Fruit fly (Drosophila melanogaster) whole organism, prepupa: ENCODE measurements around the gene tos.

Experiments
- Blimp-1 ChIP-seq: fragments of 200-800 bp; sonication (Bioruptor generic); optimal IDR thresholded peaks from 3 replicates; lab custom pipeline; 2017; ENCODE audit warnings: missing biosample characterization, missing genetic modification characterization, mild to moderate bottlenecking, moderate library complexity, missing genetic modification reagents
- CG10631 ChIP-seq: fragments of 200-800 bp; sonication (Bioruptor generic); optimal IDR thresholded peaks from 2 replicates; lab custom pipeline; 2016; ENCODE audit warnings: missing biosample characterization, missing genetic modification characterization
- CG10669 ChIP-seq: fragments of 200-800 bp; sonication (Bioruptor generic); optimal IDR thresholded peaks from 3 replicates; lab custom pipeline; 2018; ENCODE audit warnings: missing biosample characterization, mild to moderate bottlenecking, missing genetic modification characterization, moderate library complexity
- CG11294 ChIP-seq: fragments of 200-800 bp; sonication (Bioruptor generic); IDR thresholded peaks from 2 replicates; pipeline ENCODE4 v1.3.6; 2022; ENCODE audit warnings: missing biosample characterization, missing genetic modification characterization
- CG11762 ChIP-seq: fragments of 200-800 bp; sonication (Bioruptor generic); optimal IDR thresholded peaks from 3 replicates; lab custom pipeline; 2016; ENCODE audit warnings: missing biosample characterization, missing genetic modification characterization; ENCODE audit not compliant: insufficient read depth
- CG15336 ChIP-seq: fragments of 200-800 bp; sonication (Bioruptor generic); IDR thresholded peaks from 2 replicates; pipeline ENCODE4 v1.3.6; 2022; ENCODE audit warnings: missing biosample characterization, missing genetic modification characterization
- CG1621 ChIP-seq: fragments of 200-800 bp; sonication (Bioruptor generic); optimal IDR thresholded peaks from 3 replicates; lab custom pipeline; 2018; ENCODE audit warnings: missing biosample characterization, mild to moderate bottlenecking, missing genetic modification characterization
- CG16779 ChIP-seq: fragments of 200-800 bp; sonication (Bioruptor generic); optimal IDR thresholded peaks from 3 replicates; lab custom pipeline; 2017; ENCODE audit warnings: missing biosample characterization, mild to moderate bottlenecking, missing genetic modification characterization
- CG3032 ChIP-seq: fragments of 200-800 bp; optimal IDR thresholded peaks from 2 replicates; lab custom pipeline; 2019; ENCODE audit warnings: missing biosample characterization, mild to moderate bottlenecking, missing genetic modification characterization, moderate library complexity
- CG31627 ChIP-seq: fragments of 200-800 bp; sonication (Bioruptor generic); optimal IDR thresholded peaks from 3 replicates; lab custom pipeline; 2016; ENCODE audit warnings: missing biosample characterization, missing genetic modification characterization
- CG32006 ChIP-seq: fragments of 200-800 bp; sonication (Bioruptor generic); optimal IDR thresholded peaks from 3 replicates; lab custom pipeline; 2017; ENCODE audit warnings: missing biosample characterization, mild to moderate bottlenecking, missing genetic modification characterization
- CG34406 ChIP-seq: fragments of 200-800 bp; sonication (Bioruptor generic); optimal IDR thresholded peaks from 3 replicates; lab custom pipeline; 2016; ENCODE audit warnings: missing biosample characterization, missing genetic modification characterization
- CG3919 ChIP-seq: fragments of 200-800 bp; sonication (Bioruptor generic); optimal IDR thresholded peaks from 3 replicates; lab custom pipeline; 2016; ENCODE audit warnings: missing biosample characterization, missing genetic modification characterization
- CG4318 ChIP-seq: fragments of 200-800 bp; sonication (Bioruptor generic); optimal IDR thresholded peaks from 3 replicates; lab custom pipeline; 2017; ENCODE audit warnings: missing biosample characterization, mild to moderate bottlenecking, missing genetic modification characterization
- CG6163 ChIP-seq: fragments of 200-800 bp; sonication (Bioruptor generic); IDR thresholded peaks from 3 replicates; pipeline ENCODE4 v1.3.6; 2022; ENCODE audit warnings: missing biosample characterization, missing genetic modification characterization
- CG6276 ChIP-seq: fragments of 200-800 bp; sonication (Bioruptor generic); optimal IDR thresholded peaks from 2 replicates; lab custom pipeline; 2017; ENCODE audit warnings: missing biosample characterization, mild to moderate bottlenecking, missing genetic modification characterization
- CG6792 ChIP-seq: fragments of 200-800 bp; sonication (Bioruptor generic); optimal IDR thresholded peaks from 3 replicates; lab custom pipeline; 2016; ENCODE audit warnings: missing biosample characterization, missing genetic modification characterization
- CG6854 ChIP-seq: fragments of 200-800 bp; sonication (Bioruptor generic); optimal IDR thresholded peaks from 2 replicates; lab custom pipeline; 2017; ENCODE audit warnings: missing biosample characterization, mild to moderate bottlenecking, missing genetic modification characterization
- CG7368 ChIP-seq: fragments of 200-800 bp; sonication (Bioruptor generic); optimal IDR thresholded peaks from 3 replicates; lab custom pipeline; 2016; ENCODE audit warnings: missing biosample characterization, missing genetic modification characterization
- CG8119 ChIP-seq: fragments of 200-800 bp; sonication (Bioruptor generic); IDR thresholded peaks from 3 replicates; pipeline ENCODE4 v1.3.6; 2022; ENCODE audit warnings: missing biosample characterization, missing genetic modification characterization
- CG8319 ChIP-seq: fragments of 200-800 bp; sonication (Bioruptor generic); optimal IDR thresholded peaks from 3 replicates; lab custom pipeline; 2016; ENCODE audit warnings: missing biosample characterization, missing genetic modification characterization
- CG8632 ChIP-seq: fragments of 200-800 bp; sonication (Bioruptor generic); optimal IDR thresholded peaks from 3 replicates; lab custom pipeline; 2016; ENCODE audit warnings: missing biosample characterization, missing genetic modification characterization
- CG9139 ChIP-seq: fragments of 200-800 bp; sonication (Bioruptor generic); optimal IDR thresholded peaks from 3 replicates; lab custom pipeline; 2017; ENCODE audit warnings: missing biosample characterization, mild to moderate bottlenecking, missing genetic modification characterization
- Eip75B ChIP-seq: fragments of 200-800 bp; sonication (Bioruptor generic); optimal IDR thresholded peaks from 3 replicates; lab custom pipeline; 2016; ENCODE audit warnings: missing biosample characterization, missing genetic modification characterization
- Eip78C ChIP-seq: fragments of 200-800 bp; sonication (Bioruptor generic); peaks from one replicate; lab custom pipeline; 2016; ENCODE audit warnings: missing biosample characterization, missing genetic modification characterization
- Eip93F ChIP-seq: fragments of 200-800 bp; sonication (Bioruptor generic); optimal IDR thresholded peaks from 2 replicates; lab custom pipeline; 2016; ENCODE audit warnings: missing biosample characterization, mild to moderate bottlenecking, missing genetic modification characterization
- Ets21C ChIP-seq: fragments of 200-800 bp; sonication (Bioruptor generic); optimal IDR thresholded peaks from 3 replicates; lab custom pipeline; 2016; ENCODE audit warnings: missing biosample characterization, missing genetic modification characterization
- Ets96B ChIP-seq: fragments of 200-800 bp; optimal IDR thresholded peaks from 2 replicates; lab custom pipeline; 2019; ENCODE audit warnings: missing biosample characterization, mild to moderate bottlenecking, missing genetic modification characterization, moderate library complexity
- Gug ChIP-seq: fragments of 200-800 bp; sonication (Bioruptor generic); IDR thresholded peaks from 2 replicates; pipeline ENCODE4 v1.3.6; 2022; ENCODE audit warnings: missing biosample characterization, missing genetic modification characterization
- Hr38 ChIP-seq: sonication (Bioruptor generic); optimal IDR thresholded peaks from 2 replicates; lab custom pipeline; 2016; ENCODE audit warnings: missing biosample characterization, missing genetic modification characterization
- Hr39 ChIP-seq: fragments of 200-800 bp; sonication (Bioruptor generic); optimal IDR thresholded peaks from 2 replicates; lab custom pipeline; 2016; ENCODE audit warnings: missing biosample characterization, missing genetic modification characterization
- Hr4 ChIP-seq: fragments of 200-800 bp; sonication (Bioruptor generic); optimal IDR thresholded peaks from 3 replicates; lab custom pipeline; 2016; ENCODE audit warnings: missing biosample characterization, missing genetic modification characterization
- Lpt ChIP-seq: fragments of 200-800 bp; sonication (Bioruptor generic); optimal IDR thresholded peaks from 3 replicates; lab custom pipeline; 2016; ENCODE audit warnings: missing biosample characterization, missing genetic modification characterization
- Met ChIP-seq: fragments of 200-800 bp; sonication (Bioruptor generic); optimal IDR thresholded peaks from 3 replicates; lab custom pipeline; 2016; ENCODE audit warnings: missing biosample characterization, missing genetic modification characterization
- Smox ChIP-seq: fragments of 200-800 bp; sonication (Bioruptor generic); optimal IDR thresholded peaks from 3 replicates; lab custom pipeline; 2016; ENCODE audit warnings: missing biosample characterization, missing genetic modification characterization
- Sox102F ChIP-seq: fragments of 200-800 bp; sonication (Bioruptor generic); optimal IDR thresholded peaks from 2 replicates; lab custom pipeline; 2016; ENCODE audit warnings: missing biosample characterization, mild to moderate bottlenecking, missing genetic modification characterization
- Sox14 ChIP-seq: fragments of 200-800 bp; sonication (Bioruptor generic); optimal IDR thresholded peaks from 3 replicates; lab custom pipeline; 2016; ENCODE audit warnings: missing biosample characterization, missing genetic modification characterization
- Sox15 ChIP-seq: fragments of 200-800 bp; sonication (Bioruptor generic); optimal IDR thresholded peaks from 3 replicates; lab custom pipeline; 2016; ENCODE audit warnings: missing biosample characterization, missing genetic modification characterization
- acj6 ChIP-seq: fragments of 200-800 bp; sonication (Bioruptor generic); optimal IDR thresholded peaks from 3 replicates; lab custom pipeline; 2016; ENCODE audit warnings: missing biosample characterization, missing genetic modification characterization
- cyc ChIP-seq: fragments of 200-800 bp; sonication (Bioruptor generic); optimal IDR thresholded peaks from 3 replicates; lab custom pipeline; 2016; ENCODE audit warnings: missing biosample characterization, missing genetic modification characterization
- dsx ChIP-seq: fragments of 200-800 bp; optimal IDR thresholded peaks from 3 replicates; lab custom pipeline; 2019; ENCODE audit warnings: missing biosample characterization, mild to moderate bottlenecking, missing genetic modification characterization, moderate library complexity; ENCODE audit not compliant: poor library complexity, severe bottlenecking
- eg ChIP-seq: fragments of 200-800 bp; sonication (Bioruptor generic); IDR thresholded peaks from 3 replicates; pipeline ENCODE4 v1.3.6; 2022; ENCODE audit warnings: missing biosample characterization, missing genetic modification characterization
- esn ChIP-seq: fragments of 200-800 bp; sonication (Bioruptor generic); optimal IDR thresholded peaks from 2 replicates; lab custom pipeline; 2016; ENCODE audit warnings: missing biosample characterization, mild to moderate bottlenecking, missing genetic modification characterization, moderate library complexity
- fd59A ChIP-seq: fragments of 200-800 bp; sonication (Bioruptor generic); optimal IDR thresholded peaks from 2 replicates; lab custom pipeline; 2017; ENCODE audit warnings: missing biosample characterization, mild to moderate bottlenecking, missing genetic modification characterization, missing genetic modification reagents
- fkh ChIP-seq: fragments of 200-800 bp; sonication (Bioruptor generic); optimal IDR thresholded peaks from 3 replicates; lab custom pipeline; 2017; ENCODE audit warnings: missing biosample characterization, mild to moderate bottlenecking, missing genetic modification characterization, moderate library complexity
- lz ChIP-seq: fragments of 200-800 bp; sonication (Bioruptor generic); optimal IDR thresholded peaks from 3 replicates; lab custom pipeline; 2016; ENCODE audit warnings: missing biosample characterization, missing genetic modification characterization
- pdm3 ChIP-seq: fragments of 200-800 bp; sonication (Bioruptor generic); optimal IDR thresholded peaks from 3 replicates; lab custom pipeline; 2016; ENCODE audit warnings: missing biosample characterization, missing genetic modification characterization
- salr ChIP-seq, 2 experiments: fragments of 200-800 bp; sonication (Bioruptor generic); optimal IDR thresholded peaks; 3 replicates each; lab custom pipeline; 2016 to 2018; ENCODE audit warnings: missing biosample characterization in 2 of 2, missing genetic modification characterization in 2 of 2, mild to moderate bottlenecking in 1 of 2
- spab ChIP-seq: fragments of 200-800 bp; sonication (Bioruptor generic); optimal IDR thresholded peaks from 2 replicates; lab custom pipeline; 2017; ENCODE audit warnings: missing biosample characterization, mild to moderate bottlenecking, missing genetic modification characterization, missing genetic modification reagents
- ss ChIP-seq, 2 experiments: fragments of 200-800 bp; sonication (Bioruptor generic); optimal IDR thresholded peaks; 2 replicates in 1 of 2; 3 replicates in 1 of 2; lab custom pipeline; 2017 to 2018; ENCODE audit warnings: mild to moderate bottlenecking in 2 of 2, missing biosample characterization in 2 of 2, missing genetic modification characterization in 2 of 2, moderate library complexity in 1 of 2
- topi ChIP-seq: fragments of 200-800 bp; sonication (Bioruptor generic); optimal IDR thresholded peaks from 3 replicates; lab custom pipeline; 2016; ENCODE audit warnings: missing biosample characterization, missing genetic modification characterization
- vri ChIP-seq: fragments of 200-800 bp; sonication (Bioruptor generic); optimal IDR thresholded peaks from 3 replicates; lab custom pipeline; 2016; ENCODE audit warnings: missing biosample characterization, mild to moderate bottlenecking, missing genetic modification characterization

The tos gene

dm6 chr2L:18677910-18678639, 3.8 kb downstream of the tos start:
- TF ChIP-seq acj6 (GFP tag; lab: Kevin White, UChicago), result no peak
- no peak for TF ChIP-seq Blimp-1 (GFP tag; lab: Kevin White, UChicago)
- TF ChIP-seq CG10669, result no peak
- no peak for TF ChIP-seq CG8119
- no peak for TF ChIP-seq Eip75B
- no peak for TF ChIP-seq CG11294 (GFP tag; lab: Robert Waterston, UW)
- no peak for TF ChIP-seq Ets21C (GFP tag; lab: Kevin White, UChicago)
- no peak for TF ChIP-seq Lpt (GFP tag; lab: Kevin White, UChicago)
- peak; percentile 21 for TF ChIP-seq Eip93F
- TF ChIP-seq CG8632 (GFP tag; lab: Kevin White, UChicago), result peak; percentile 39
- TF ChIP-seq CG15336, result no peak
- peak; percentile 79 for TF ChIP-seq esn (GFP tag; lab: Kevin White, UChicago)
- no peak for TF ChIP-seq spab (GFP tag; lab: Kevin White, UChicago)
- no peak for TF ChIP-seq CG8319 (GFP tag; lab: Kevin White, UChicago)
- no peak for TF ChIP-seq CG6792 (GFP tag; lab: Kevin White, UChicago)
- TF ChIP-seq Hr39, result no peak
- no peak for TF ChIP-seq pdm3 (GFP tag; lab: Kevin White, UChicago)
- no peak for TF ChIP-seq Hr38 (GFP tag; lab: Kevin White, UChicago)
- TF ChIP-seq salr (GFP tag; optimal IDR thresholded peaks at IDR 0.05; lab: Kevin White, UChicago), result no peak
- no peak for TF ChIP-seq CG34406 (GFP tag; lab: Kevin White, UChicago)
- TF ChIP-seq CG16779 (tag; lab: Kevin White, UChicago), result no peak
- TF ChIP-seq CG9139 (GFP tag; lab: Kevin White, UChicago), result no peak
- peak; percentile 35 for TF ChIP-seq Sox15 (GFP tag; lab: Kevin White, UChicago)
- no peak for TF ChIP-seq CG11762
- TF ChIP-seq CG6163 (GFP tag; lab: Robert Waterston, UW), result no peak
- no peak for TF ChIP-seq Hr4 (GFP tag; lab: Kevin White, UChicago)
- TF ChIP-seq vri (GFP tag; lab: Kevin White, UChicago), result no peak
- TF ChIP-seq CG31627, result peak; percentile 67
- no peak for TF ChIP-seq fd59A (GFP tag; lab: Kevin White, UChicago)
- TF ChIP-seq Sox102F, result no peak
- TF ChIP-seq Sox14 (GFP tag; lab: Kevin White, UChicago), result no peak
- peak; percentile 80 for TF ChIP-seq Eip78C (GFP tag; lab: Kevin White, UChicago)
- no peak for TF ChIP-seq Smox (GFP tag; lab: Kevin White, UChicago)
- TF ChIP-seq cyc, result peak; percentile 19
- no peak for TF ChIP-seq ss (GFP tag; optimal IDR thresholded peaks at IDR 0.05; lab: Kevin White, UChicago)
- peak; percentile 16 for TF ChIP-seq CG3032 (tag; lab: Kevin White, UChicago)
- no peak for TF ChIP-seq CG10631
- TF ChIP-seq Ets96B (tag; lab: Kevin White, UChicago), result no peak
- no peak for TF ChIP-seq dsx (GFP tag; lab: Kevin White, UChicago)
- TF ChIP-seq CG1621, result no peak
- TF ChIP-seq CG7368, result no peak
- no peak for TF ChIP-seq CG4318 (GFP tag; lab: Kevin White, UChicago)
- TF ChIP-seq CG32006 (GFP tag; lab: Kevin White, UChicago), result no peak
- TF ChIP-seq Met (GFP tag; lab: Kevin White, UChicago), result no peak
- TF ChIP-seq topi (GFP tag; lab: Kevin White, UChicago), result no peak
- peak; percentile 54 for TF ChIP-seq lz (GFP tag; lab: Kevin White, UChicago)
- TF ChIP-seq eg (GFP tag; lab: Robert Waterston, UW), result no peak
- no peak for TF ChIP-seq fkh (GFP tag; lab: Kevin White, UChicago)
- TF ChIP-seq CG6276, result no peak
- no peak for TF ChIP-seq Gug (GFP tag; lab: Robert Waterston, UW)
- TF ChIP-seq CG3919 (GFP tag; lab: Kevin White, UChicago), result no peak
- TF ChIP-seq CG6854, result no peak
